Worm (Caenorhabditis elegans) whole organism, L3 larva: ENCODE data around the gene pho-14.
"Not testable (repeated sequence)": the region's sequence is repeated elsewhere in the genome, so short reads cannot be mapped to it uniquely, and the experiment has no call there.

ENCODE experiments used
- R02D3.7 ChIP-seq: fragments of 150-350 bp; optimal IDR thresholded peaks from 2 replicates; lab custom pipeline; 2014; ENCODE audit warnings: missing biosample characterization, missing genetic modification characterization
- ama-1 ChIP-seq: fragments of 150-350 bp; optimal IDR thresholded peaks from 2 replicates; lab custom pipeline; 2018
- ceh-16 ChIP-seq: sonication (generic microtip); optimal IDR thresholded peaks from 2 replicates; lab custom pipeline; 2017; ENCODE audit warnings: missing biosample characterization, missing genetic modification characterization
- ceh-28 ChIP-seq: fragments of 150-350 bp; optimal IDR thresholded peaks from 2 replicates; lab custom pipeline; 2014; ENCODE audit warnings: missing biosample characterization, missing genetic modification reagents, missing genetic modification characterization
- egl-27 ChIP-seq: sonication (generic microtip); optimal IDR thresholded peaks from 4 replicates; lab custom pipeline; 2017; ENCODE audit warnings: missing biosample characterization, missing genetic modification reagents, missing genetic modification characterization
- eor-1 ChIP-seq, 2 experiments: fragments of 150-350 bp; optimal IDR thresholded peaks; 2 replicates each; lab custom pipeline; 2014 to 2018; ENCODE audit warnings: missing biosample characterization in 2 of 2, missing genetic modification characterization in 2 of 2
- fkh-10 ChIP-seq: sonication (generic microtip); optimal IDR thresholded peaks from 2 replicates; lab custom pipeline; 2017; ENCODE audit warnings: missing biosample characterization, missing genetic modification reagents, missing genetic modification characterization
- fkh-2 ChIP-seq: fragments of 150-350 bp; optimal IDR thresholded peaks from 2 replicates; lab custom pipeline; 2014; ENCODE audit warnings: missing biosample characterization, missing genetic modification reagents, missing genetic modification characterization
- mdl-1 ChIP-seq: fragments of 150-350 bp; optimal IDR thresholded peaks from 2 replicates; lab custom pipeline; 2014; ENCODE audit warnings: missing biosample characterization, missing genetic modification characterization
- mml-1 ChIP-seq: fragments of 150-350 bp; sonication (generic microtip); optimal IDR thresholded peaks from 3 replicates; lab custom pipeline; 2014; ENCODE audit warnings: missing biosample characterization, missing genetic modification characterization
- nhr-237 ChIP-seq: fragments of 150-350 bp; optimal IDR thresholded peaks from 2 replicates; lab custom pipeline; 2014; ENCODE audit warnings: missing biosample characterization, missing genetic modification characterization
- nhr-77 ChIP-seq: fragments of 150-350 bp; optimal IDR thresholded peaks from 2 replicates; lab custom pipeline; 2014; ENCODE audit warnings: missing biosample characterization, missing genetic modification characterization
- pha-4 ChIP-seq: fragments of 150-350 bp; optimal IDR thresholded peaks from 2 replicates; lab custom pipeline; 2014; ENCODE audit warnings: missing biosample characterization, missing genetic modification reagents, missing genetic modification characterization
- snpc-4 ChIP-seq: fragments of 150-350 bp; optimal IDR thresholded peaks from 2 replicates; lab custom pipeline; 2014; ENCODE audit warnings: missing biosample characterization, missing genetic modification characterization

ce11 chrII:1134314-1135108, 33.9 kb upstream of the pho-14 start:
- not testable (repeated sequence) for TF ChIP-seq egl-27 (tag; lab: Kevin White, UChicago); nhr-77 (tag; lab: Kevin White, UChicago); mdl-1 (tag; lab: Kevin White, UChicago); ceh-28; eor-1 (tag; optimal IDR thresholded peaks at IDR 0.05; lab: Kevin White, UChicago); nhr-237 (tag; lab: Kevin White, UChicago); ceh-16 (tag; lab: Kevin White, UChicago); ama-1 (lab: Kevin White, UChicago); mml-1; fkh-2 (tag; lab: Kevin White, UChicago); snpc-4 (tag; lab: Kevin White, UChicago); fkh-10; R02D3.7
- peak; percentile 23 for TF ChIP-seq pha-4 (tag; lab: Kevin White, UChicago)
